Worm (Caenorhabditis elegans) whole organism, L4/young adult: Measurements from ENCODE around the gene T24B8.7.

ENCODE experiments used
- W03F9.2 ChIP-seq: fragments of 150-350 bp; optimal IDR thresholded peaks from 2 replicates; lab custom pipeline; 2014; ENCODE audit warnings: missing biosample characterization, missing genetic modification characterization
- him-1 ChIP-seq: sonication (generic microtip); optimal IDR thresholded peaks from 2 replicates; lab custom pipeline; 2016; ENCODE audit warnings: missing genotype, missing genetic modification reagents, missing genetic modification characterization, missing compliant biosample characterization

DNA sequence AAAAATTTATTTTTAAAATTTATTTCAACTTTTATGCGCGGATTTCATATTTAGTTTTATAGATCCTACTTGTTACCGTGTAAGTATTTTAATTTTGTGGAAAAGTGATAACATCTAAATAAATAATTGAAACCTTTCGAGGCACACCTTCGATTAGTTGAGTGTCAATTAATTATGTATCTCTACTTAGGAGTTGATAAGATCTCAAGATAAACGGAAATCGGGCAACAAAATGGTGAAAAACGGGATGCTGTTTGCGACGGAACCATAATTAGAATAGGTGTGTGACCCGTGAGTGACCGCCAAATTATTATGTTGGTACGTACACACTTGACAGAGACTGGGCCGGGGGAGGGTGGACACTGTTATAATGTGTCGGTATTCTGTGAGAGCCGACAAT, 27.1 kb downstream of the T24B8.7 start:
- TF ChIP-seq W03F9.2 (tag; lab: Kevin White, UChicago) (no peak), him-1 (tag; lab: Kevin White, UChicago) (no peak)
